Worm (Caenorhabditis elegans) whole organism, early embryonic: ENCODE data around the gene hsp-12.2.

ENCODE experiments used
- B0310.2 ChIP-seq: sonication (generic microtip); optimal IDR thresholded peaks from 2 replicates; lab custom pipeline; 2016; ENCODE audit warnings: mild to moderate bottlenecking, missing genetic modification characterization, missing compliant biosample characterization
- F13C5.2 ChIP-seq: sonication (generic microtip); optimal IDR thresholded peaks from 2 replicates; lab custom pipeline; 2017; ENCODE audit warnings: mild to moderate bottlenecking, missing genetic modification characterization, inconsistent platforms, missing compliant biosample characterization
- aly-1 ChIP-seq: sonication (generic microtip); optimal IDR thresholded peaks from 2 replicates; lab custom pipeline; 2016; ENCODE audit warnings: missing genetic modification characterization, missing compliant biosample characterization
- ama-1 ChIP-seq: fragments of 150-350 bp; optimal IDR thresholded peaks from 2 replicates; lab custom pipeline; 2014
- ceh-13 ChIP-seq: fragments of 200-800 bp; sonication (Bioruptor generic); optimal IDR thresholded peaks from 2 replicates; lab custom pipeline; 2018; ENCODE audit warnings: mild to moderate bottlenecking, missing genetic modification characterization, missing compliant biosample characterization
- ceh-36 ChIP-seq: sonication (generic microtip); optimal IDR thresholded peaks from 2 replicates; lab custom pipeline; 2016; ENCODE audit warnings: missing genetic modification characterization, inconsistent platforms, missing compliant biosample characterization
- ets-7 ChIP-seq: sonication (generic microtip); optimal IDR thresholded peaks from 2 replicates; lab custom pipeline; 2016; ENCODE audit warnings: missing genotype, missing genetic modification characterization, missing compliant biosample characterization
- flt-1 ChIP-seq: fragments of 200-800 bp; sonication (Bioruptor generic); IDR thresholded peaks from 2 replicates; pipeline ENCODE4 v1.3.6; 2022; ENCODE audit warnings: missing genetic modification characterization, missing compliant biosample characterization
- hmbx-1 ChIP-seq: sonication (generic microtip); optimal IDR thresholded peaks from 2 replicates; lab custom pipeline; 2016; ENCODE audit warnings: mild to moderate bottlenecking, missing genetic modification characterization, missing compliant biosample characterization
- hmg-4 ChIP-seq: fragments of 200-800 bp; sonication (Bioruptor generic); optimal IDR thresholded peaks from 2 replicates; lab custom pipeline; 2018; ENCODE audit warnings: mild to moderate bottlenecking, missing genetic modification characterization, missing compliant biosample characterization
- hnd-1 ChIP-seq: sonication (generic microtip); optimal IDR thresholded peaks from 2 replicates; lab custom pipeline; 2016; ENCODE audit warnings: missing genetic modification characterization, missing compliant biosample characterization
- pes-1 ChIP-seq: fragments of 200-800 bp; sonication (Bioruptor generic); IDR thresholded peaks from 2 replicates; pipeline ENCODE4 v1.3.6; 2022; ENCODE audit warnings: missing genetic modification reagents, missing genetic modification characterization, missing compliant biosample characterization
- scrt-1 ChIP-seq: fragments of 200-800 bp; sonication (Bioruptor generic); IDR thresholded peaks from 2 replicates; pipeline ENCODE4 v1.3.6; 2022; ENCODE audit warnings: missing genetic modification characterization, missing compliant biosample characterization
- sea-1 ChIP-seq: fragments of 200-800 bp; sonication (Bioruptor generic); conservative IDR thresholded peaks from 2 replicates; pipeline ENCODE4 v1.3.6; 2022; ENCODE audit warnings: missing genetic modification characterization, missing compliant biosample characterization
- tbx-11 ChIP-seq: fragments of 200-800 bp; sonication (Bioruptor generic); IDR thresholded peaks from 2 replicates; pipeline ENCODE4 v1.3.6; 2022; ENCODE audit warnings: missing genetic modification characterization, missing compliant biosample characterization
- tbx-37 ChIP-seq: fragments of 200-800 bp; sonication (Bioruptor generic); conservative IDR thresholded peaks from 2 replicates; pipeline ENCODE4 v1.3.6; 2022; ENCODE audit warnings: missing genetic modification reagents, missing genetic modification characterization, missing compliant biosample characterization
- tra-4 ChIP-seq: sonication (generic microtip); optimal IDR thresholded peaks from 2 replicates; lab custom pipeline; 2017; ENCODE audit warnings: missing genetic modification characterization, missing compliant biosample characterization

hsp-12.2 gene

ce11 chrIII:8136517-8137099 lies 1.3 kb upstream of the hsp-12.2 start:
- TF ChIP-seq ets-7 (tag; lab: Kevin White, UChicago) (no peak), ama-1 (peak; percentile 46)

ce11 chrIII:8142217-8142616 lies 4.3 kb downstream of the hsp-12.2 start:
- TF ChIP-seq B0310.2 (tag; lab: Kevin White, UChicago) (no peak), ets-7 (tag; lab: Kevin White, UChicago) (no peak), hmbx-1 (no peak), F13C5.2 (tag; lab: Kevin White, UChicago) (no peak), ama-1 (no peak), scrt-1 (GFP tag; lab: Robert Waterston, UW) (no peak), flt-1 (no peak), ceh-13 (GFP tag; lab: Kevin White, UChicago) (no peak), hnd-1 (tag; lab: Kevin White, UChicago) (no peak), sea-1 (GFP tag; lab: Robert Waterston, UW) (no peak), tra-4 (tag; lab: Kevin White, UChicago) (no peak), pes-1 (GFP tag; lab: Robert Waterston, UW) (no peak), tbx-11 (GFP tag; lab: Robert Waterston, UW) (no peak), aly-1 (tag; lab: Kevin White, UChicago) (no peak), hmg-4 (GFP tag; lab: Kevin White, UChicago) (no peak), ceh-36 (tag; lab: Kevin White, UChicago) (no peak), tbx-37 (GFP tag; lab: Robert Waterston, UW) (no peak)

ce11 chrIII:8144574-8145065 lies 6.7 kb downstream of the hsp-12.2 start, which contains the start of the genes C14B9.8 and mrpl-18:
C14B9.8 (minus strand) TSS chrIII:8144629.
mrpl-18 (plus strand) TSS chrIII:8145015.
- TF ChIP-seq aly-1 (tag; lab: Kevin White, UChicago) (no peak), tbx-37 (GFP tag; lab: Robert Waterston, UW) (peak; percentile 74), ets-7 (tag; lab: Kevin White, UChicago) (peak; percentile 38)

ce11 chrIII:8145971-8146370 lies 8.1 kb downstream of the hsp-12.2 start:
- no peak for TF ChIP-seq scrt-1 (GFP tag; lab: Robert Waterston, UW)
- TF ChIP-seq F13C5.2 (tag; lab: Kevin White, UChicago), result no peak
- TF ChIP-seq tbx-37 (GFP tag; lab: Robert Waterston, UW), result no peak
- TF ChIP-seq tbx-11 (GFP tag; lab: Robert Waterston, UW), result no peak
- TF ChIP-seq ets-7 (tag; lab: Kevin White, UChicago), result no peak
- TF ChIP-seq hnd-1 (tag; lab: Kevin White, UChicago), result no peak
- TF ChIP-seq aly-1 (tag; lab: Kevin White, UChicago), result no peak
- no peak for TF ChIP-seq hmbx-1
- TF ChIP-seq sea-1 (GFP tag; lab: Robert Waterston, UW), result no peak
- no peak for TF ChIP-seq ama-1
- TF ChIP-seq flt-1, result no peak

ce11 chrIII:8148751-8149150 lies 10.9 kb downstream of the hsp-12.2 start, which contains the start of gene D2007.2:
D2007.2 (plus strand) TSS chrIII:8148963.
- TF ChIP-seq hnd-1 (tag; lab: Kevin White, UChicago), result no peak

ce11 chrIII:8154423-8154822 lies 16.5 kb downstream of the hsp-12.2 start:
- TF ChIP-seq scrt-1 (GFP tag; lab: Robert Waterston, UW), result no peak
- TF ChIP-seq sea-1 (GFP tag; lab: Robert Waterston, UW), result no peak

ce11 chrIII:8155166-8155565 lies 17.3 kb downstream of the hsp-12.2 start, which contains the start of gene D2007.1:
D2007.1 (plus strand) TSS chrIII:8155466.
- TF ChIP-seq aly-1 (tag; lab: Kevin White, UChicago), result no peak
- TF ChIP-seq tbx-11 (GFP tag; lab: Robert Waterston, UW), result no peak
- no peak for TF ChIP-seq hmg-4 (GFP tag; lab: Kevin White, UChicago)
- no peak for TF ChIP-seq tbx-37 (GFP tag; lab: Robert Waterston, UW)
- TF ChIP-seq sea-1 (GFP tag; lab: Robert Waterston, UW), result no peak
- no peak for TF ChIP-seq ets-7 (tag; lab: Kevin White, UChicago)
- TF ChIP-seq ama-1, result no peak
- TF ChIP-seq tra-4 (tag; lab: Kevin White, UChicago), result no peak
- TF ChIP-seq F13C5.2 (tag; lab: Kevin White, UChicago), result no peak
- TF ChIP-seq hmbx-1, result no peak
- no peak for TF ChIP-seq B0310.2 (tag; lab: Kevin White, UChicago)
- TF ChIP-seq hnd-1 (tag; lab: Kevin White, UChicago), result no peak
- no peak for TF ChIP-seq scrt-1 (GFP tag; lab: Robert Waterston, UW)
- TF ChIP-seq pes-1 (GFP tag; lab: Robert Waterston, UW), result no peak

ce11 chrIII:8158140-8158786 lies 20.4 kb downstream of the hsp-12.2 start, which contains the start of gene atg-13:
atg-13 (minus strand) TSS chrIII:8158190.
- TF ChIP-seq ama-1, result no peak
- TF ChIP-seq tbx-11 (GFP tag; lab: Robert Waterston, UW), result no peak
